Fruit fly (Drosophila melanogaster): ENCODE results near the gene CYLD.

CYLD gene

dm6 chr2L:10321612-10322011 is 22.0 kb upstream of the CYLD start (continued):
- TF ChIP-seq dysf (GFP tag; IDR thresholded peaks at IDR 0.05) (no peak), CG34376 (GFP tag; optimal IDR thresholded peaks at IDR 0.05) (peak; percentile 91), Fer1 (GFP tag; optimal IDR thresholded peaks at IDR 0.05) (peak; percentile 56), vvl (GFP tag; IDR thresholded peaks at IDR 0.05) (peak; percentile 23; the same call in 1 of the 2 replicates), sd (tag; optimal IDR thresholded peaks at IDR 0.05) (peak; percentile 89), CG17612 (GFP tag; IDR thresholded peaks at IDR 0.05) (no peak), Dbx (GFP tag; IDR thresholded peaks at IDR 0.05) (peak; percentile 28; the same call in 1 of the 3 replicates), CG7745 (tag; optimal IDR thresholded peaks at IDR 0.05) (no peak), CG8290 (GFP tag; optimal IDR thresholded peaks at IDR 0.05) (no peak), CG8290 (tag; optimal IDR thresholded peaks at IDR 0.05) (peak in 1 of 2 experiments; percentile 67), chm (GFP tag; IDR thresholded peaks at IDR 0.05) (no peak), chinmo (GFP tag; IDR thresholded peaks at IDR 0.05; ENCODE audit: partially characterized antibody) (peak; percentile 89; the same call in 2 of the 4 replicates), CG10543 (GFP tag; optimal IDR thresholded peaks at IDR 0.05) (peak; percentile 40), CG13894 (tag; optimal IDR thresholded peaks at IDR 0.05) (peak; percentile 84), CG2116 (GFP tag; optimal IDR thresholded peaks at IDR 0.05) (no peak), Hr78 (GFP tag; optimal IDR thresholded peaks at IDR 0.05) (peak in 1 of 2 experiments; percentile 97), nom (GFP tag; optimal IDR thresholded peaks at IDR 0.05) (peak; percentile 69), Nf-YC (tag; optimal IDR thresholded peaks at IDR 0.05) (peak; percentile 5), Ada2b (GFP tag; IDR thresholded peaks at IDR 0.05) (no peak)

dm6 chr2L:10321036-10321583 is 21.5 kb upstream of the CYLD start:
- TF ChIP-seq da (GFP tag; optimal IDR thresholded peaks at IDR 0.05), result no peak
- 0 out of 3 replicates have a peak, but pooled peaks have one; percentile 15 for TF ChIP-seq CG11695 (GFP tag; IDR thresholded peaks at IDR 0.05)
- no peak for TF ChIP-seq h (optimal IDR thresholded peaks at IDR 0.05)
- TF ChIP-seq CG8290 (GFP tag; optimal IDR thresholded peaks at IDR 0.05), result no peak
- peak; percentile 26 to 36 for TF ChIP-seq CG8290 (tag; optimal IDR thresholded peaks at IDR 0.05)
- TF ChIP-seq phol (tag; optimal IDR thresholded peaks at IDR 0.05), result peak; percentile 7
- TF ChIP-seq CG30431 (GFP tag; optimal IDR thresholded peaks at IDR 0.05), result no peak
- TF ChIP-seq CG9727 (GFP tag; optimal IDR thresholded peaks at IDR 0.05), result peak; percentile 17
- TF ChIP-seq CG17568 (GFP tag; optimal IDR thresholded peaks at IDR 0.05), result no peak
- peak; percentile 63; the same call in 2 of the 3 replicates for TF ChIP-seq HLH4C (GFP tag; IDR thresholded peaks at IDR 0.05; ENCODE audit: partially characterized antibody)
- TF ChIP-seq Rfx (GFP tag; IDR thresholded peaks at IDR 0.05), result peak; percentile 56; the same call in 1 of the 2 replicates
- TF ChIP-seq pho (GFP tag; optimal IDR thresholded peaks at IDR 0.05), result no peak
- TF ChIP-seq NfI (GFP tag; optimal IDR thresholded peaks at IDR 0.05), result peak; percentile 16
- TF ChIP-seq CG12299 (tag; optimal IDR thresholded peaks at IDR 0.05), result no peak
- no peak for TF ChIP-seq CG13894 (tag; optimal IDR thresholded peaks at IDR 0.05)
- TF ChIP-seq CG11723 (GFP tag; optimal IDR thresholded peaks at IDR 0.05), result peak; percentile 7
- peak; percentile 5 for TF ChIP-seq gfzf (GFP tag; optimal IDR thresholded peaks at IDR 0.05)
- no peak for TF ChIP-seq CG11093 (GFP tag; IDR thresholded peaks at IDR 0.05)
- no peak for TF ChIP-seq wdn (GFP tag; IDR thresholded peaks at IDR 0.05)
- no peak for TF ChIP-seq HLH54F (GFP tag; optimal IDR thresholded peaks at IDR 0.05)
- TF ChIP-seq Meics (GFP tag; optimal IDR thresholded peaks at IDR 0.05), result peak; percentile 16
- TF ChIP-seq Chrac-16 (GFP tag; optimal IDR thresholded peaks at IDR 0.05), result no peak
- TF ChIP-seq CG6272 (GFP tag; IDR thresholded peaks at IDR 0.05), result no peak
- peak; percentile 42 for TF ChIP-seq lilli (GFP tag; optimal IDR thresholded peaks at IDR 0.05)
- no peak for TF ChIP-seq row (GFP tag; IDR thresholded peaks at IDR 0.05)
- peak; percentile 75 for TF ChIP-seq Med (GFP tag)
- peak; percentile 6 for TF ChIP-seq CG15514 (GFP tag; optimal IDR thresholded peaks at IDR 0.05)
- no peak for TF ChIP-seq stwl (tag; optimal IDR thresholded peaks at IDR 0.05)
- no peak for TF ChIP-seq CG9609 (GFP tag; optimal IDR thresholded peaks at IDR 0.05)
- TF ChIP-seq Oaz (GFP tag; IDR thresholded peaks at IDR 0.05), result no peak
- peak in 1 of 2 experiments; percentile 69 for TF ChIP-seq Pdp1 (GFP tag; optimal IDR thresholded peaks at IDR 0.05)
- TF ChIP-seq CG9437 (GFP tag; optimal IDR thresholded peaks at IDR 0.05), result peak; percentile 7
- peak; percentile 2 for TF ChIP-seq Nf-YC (tag; optimal IDR thresholded peaks at IDR 0.05)
- TF ChIP-seq disco-r (GFP tag; optimal IDR thresholded peaks at IDR 0.05), result peak; percentile 31
